Fruit fly (Drosophila melanogaster) whole organism, embryonic: Measurements from ENCODE around the gene CG5386.

Experiments
- CG32532 ChIP-seq: fragments of 200-800 bp; sonication (Bioruptor generic); IDR thresholded peaks from 2 replicates; pipeline ENCODE4 v1.3.6; 2022; ENCODE audit warnings: missing biosample characterization, missing genetic modification characterization
- CG8290 ChIP-seq, 3 experiments: fragments of 200-800 bp; sonication (Bioruptor generic); optimal IDR thresholded peaks; 2 replicates each; lab custom pipeline; 2016 to 2019; ENCODE audit warnings: missing biosample characterization in 3 of 3, missing genetic modification characterization in 3 of 3, mild to moderate bottlenecking in 2 of 3, moderate library complexity in 1 of 3

dm6 chr3R:22375674-22376073 lies 33.6 kb upstream of the CG5386 start, which contains the start of gene CG18596:
- TF ChIP-seq CG32532 (GFP tag; lab: Robert Waterston, UW) (no peak), CG8290 (GFP tag; optimal IDR thresholded peaks at IDR 0.05; lab: Kevin White, UChicago) (no peak), CG8290 (tag; optimal IDR thresholded peaks at IDR 0.05; lab: Kevin White, UChicago) (no peak)
